Worm (Caenorhabditis elegans): Measurements from ENCODE around the gene nprt-1.
"Not testable (repeated sequence)": the region's sequence is repeated elsewhere in the genome, so short reads cannot be mapped to it uniquely, and the experiment has no call there.

The nprt-1 gene

ce11 chrIV:2928409-2928808, 38.2 kb upstream of the nprt-1 start, which contains the start of gene manf-1 (continued):
- no peak for TF ChIP-seq ceh-82 (tag; optimal IDR thresholded peaks at IDR 0.05)
- TF ChIP-seq nhr-76 (tag; optimal IDR thresholded peaks at IDR 0.05): no peak
- peak; percentile 48 for TF ChIP-seq skn-1 (tag; optimal IDR thresholded peaks at IDR 0.05)
- peak; percentile 53 for TF ChIP-seq jun-1 (tag; optimal IDR thresholded peaks at IDR 0.05)
- TF ChIP-seq elt-2 (tag; optimal IDR thresholded peaks at IDR 0.05): peak; percentile 39
- TF ChIP-seq daf-12 (tag; optimal IDR thresholded peaks at IDR 0.05): no peak

- no peak for TF ChIP-seq lin-39 (tag; optimal IDR thresholded peaks at IDR 0.05)
- no peak for TF ChIP-seq unc-39 (tag; optimal IDR thresholded peaks at IDR 0.05)
- TF ChIP-seq zag-1 (tag; optimal IDR thresholded peaks at IDR 0.05): no peak
- no peak for TF ChIP-seq lsy-12 (tag; optimal IDR thresholded peaks at IDR 0.05)
- TF ChIP-seq egl-5 (tag; optimal IDR thresholded peaks at IDR 0.05): no peak
- no peak for TF ChIP-seq nhr-28 (tag; optimal IDR thresholded peaks at IDR 0.05)
- TF ChIP-seq hmg-11 (tag; optimal IDR thresholded peaks at IDR 0.05): no peak
These were observed 35.3 kb upstream of the nprt-1 start, which contains the start of gene ubc-13 for ce11 chrIV:2925591-2925990. TSS of gene ubc-13 (minus strand) at chrIV:2925691.

ce11 chrIV:2922196-2922595, 31.9 kb upstream of the nprt-1 start, which contains the start of gene fbxc-45:
TSS of gene fbxc-45 (minus strand) at chrIV:2922243.
- TF ChIP-seq nhr-23 (tag; optimal IDR thresholded peaks at IDR 0.05) (no peak), nhr-67 (tag; optimal IDR thresholded peaks at IDR 0.05) (no peak), pha-4 (tag; optimal IDR thresholded peaks at IDR 0.05) (no peak)

ce11 chrIV:2917729-2918128, 27.5 kb upstream of the nprt-1 start, which contains the start of gene Y54G2A.50:
TSS of gene Y54G2A.50 (plus strand) at chrIV:2918029.
- not testable (repeated sequence) for TF ChIP-seq nhr-25, nhr-76, nhr-77 (tag; optimal IDR thresholded peaks at IDR 0.05)

ce11 chrIV:2916043-2916442, 25.8 kb upstream of the nprt-1 start:
- TF ChIP-seq egl-27 (tag; optimal IDR thresholded peaks at IDR 0.05) (no peak), ama-1 (optimal IDR thresholded peaks at IDR 0.05) (no peak), ceh-82 (tag; optimal IDR thresholded peaks at IDR 0.05) (no peak), elt-3 (tag; optimal IDR thresholded peaks at IDR 0.05) (no peak), eor-1 (tag; optimal IDR thresholded peaks at IDR 0.05) (no peak), unc-39 (tag; optimal IDR thresholded peaks at IDR 0.05) (no peak), egl-5 (tag; optimal IDR thresholded peaks at IDR 0.05) (no peak), nfya-1 (tag; optimal IDR thresholded peaks at IDR 0.05; ENCODE audit: insufficient read depth) (no peak), mml-1 (tag; optimal IDR thresholded peaks at IDR 0.05) (no peak)

ce11 chrIV:2914545-2914944, 24.3 kb upstream of the nprt-1 start:
- no peak for TF ChIP-seq nhr-25 (tag; optimal IDR thresholded peaks at IDR 0.05)
- TF ChIP-seq jun-1 (tag; optimal IDR thresholded peaks at IDR 0.05): no peak
- TF ChIP-seq R02D3.7 (tag; optimal IDR thresholded peaks at IDR 0.05): no peak
- no peak for TF ChIP-seq ama-1 (optimal IDR thresholded peaks at IDR 0.05)
- TF ChIP-seq nhr-23 (tag; optimal IDR thresholded peaks at IDR 0.05): no peak

- TF ChIP-seq lsy-12 (tag; optimal IDR thresholded peaks at IDR 0.05) (no peak), ama-1 (optimal IDR thresholded peaks at IDR 0.05) (no peak), ceh-82 (tag; optimal IDR thresholded peaks at IDR 0.05) (no peak), lin-39 (tag; optimal IDR thresholded peaks at IDR 0.05) (no peak), elt-2 (tag; optimal IDR thresholded peaks at IDR 0.05) (no peak), zag-1 (tag; optimal IDR thresholded peaks at IDR 0.05) (no peak), ZK546.5 (tag; optimal IDR thresholded peaks at IDR 0.05) (no peak), nhr-237 (tag; optimal IDR thresholded peaks at IDR 0.05) (no peak)
These were observed 7.5 kb upstream of the nprt-1 start, which contains the start of gene Y54G2A.36 for ce11 chrIV:2897644-2898160. TSS of gene Y54G2A.36 (plus strand) at chrIV:2897694.

Measured in whole organism, L3 larva.